Worm (Caenorhabditis elegans): ENCODE results near the gene F56D6.21.
A peak's percentile ranks its signal among the peaks of the same experiment; 100 is the strongest.

The F56D6.21 gene

DNA sequence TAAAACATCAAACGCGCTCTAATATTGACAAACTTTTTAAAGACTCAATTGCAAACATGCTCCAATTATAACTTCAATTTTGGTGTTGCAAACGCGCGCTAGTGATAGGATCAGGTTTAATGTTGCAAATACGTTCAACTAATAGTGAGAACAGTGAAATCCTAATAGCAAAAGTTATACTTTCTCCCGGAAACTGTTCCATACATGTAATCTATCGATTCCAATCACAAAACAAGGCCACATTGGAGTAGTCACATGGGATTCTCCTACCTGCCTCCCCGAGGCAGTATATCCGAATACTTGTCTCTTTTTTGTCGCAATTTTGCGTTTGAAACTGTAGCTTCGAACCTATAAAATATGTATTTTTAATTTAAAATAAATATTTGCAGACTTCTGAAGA lies 34.8 kb upstream of the F56D6.21 start:
- TF ChIP-seq sma-9 (GFP tag; optimal IDR thresholded peaks at IDR 0.05): no peak
- TF ChIP-seq sma-9 (tag; optimal IDR thresholded peaks at IDR 0.05): no peak
- no peak for TF ChIP-seq lin-13 (GFP tag; optimal IDR thresholded peaks at IDR 0.05)
- TF ChIP-seq unc-39 (tag; optimal IDR thresholded peaks at IDR 0.05): no peak
- TF ChIP-seq nhr-237 (tag; optimal IDR thresholded peaks at IDR 0.05): no peak
- TF ChIP-seq fos-1 (tag; optimal IDR thresholded peaks at IDR 0.05): no peak
- TF ChIP-seq egl-27 (tag; optimal IDR thresholded peaks at IDR 0.05): no peak
- no peak for TF ChIP-seq aly-2 (tag; optimal IDR thresholded peaks at IDR 0.05)
- no peak for TF ChIP-seq ceh-82 (tag; optimal IDR thresholded peaks at IDR 0.05)
- no peak for TF ChIP-seq elt-3 (tag; optimal IDR thresholded peaks at IDR 0.05)
- no peak for TF ChIP-seq skn-1 (tag; optimal IDR thresholded peaks at IDR 0.05)
- no peak for TF ChIP-seq peb-1 (tag; optimal IDR thresholded peaks at IDR 0.05)
- TF ChIP-seq ceh-16 (tag; optimal IDR thresholded peaks at IDR 0.05): no peak
- no peak for TF ChIP-seq lin-39 (tag; optimal IDR thresholded peaks at IDR 0.05)
- no peak for TF ChIP-seq nhr-23 (tag; optimal IDR thresholded peaks at IDR 0.05)
- no peak for TF ChIP-seq R02D3.7 (tag; optimal IDR thresholded peaks at IDR 0.05)
- no peak for TF ChIP-seq ztf-1 (GFP tag; conservative IDR thresholded peaks at IDR 0.05)
- no peak for TF ChIP-seq elt-1 (tag; optimal IDR thresholded peaks at IDR 0.05)

DNA sequence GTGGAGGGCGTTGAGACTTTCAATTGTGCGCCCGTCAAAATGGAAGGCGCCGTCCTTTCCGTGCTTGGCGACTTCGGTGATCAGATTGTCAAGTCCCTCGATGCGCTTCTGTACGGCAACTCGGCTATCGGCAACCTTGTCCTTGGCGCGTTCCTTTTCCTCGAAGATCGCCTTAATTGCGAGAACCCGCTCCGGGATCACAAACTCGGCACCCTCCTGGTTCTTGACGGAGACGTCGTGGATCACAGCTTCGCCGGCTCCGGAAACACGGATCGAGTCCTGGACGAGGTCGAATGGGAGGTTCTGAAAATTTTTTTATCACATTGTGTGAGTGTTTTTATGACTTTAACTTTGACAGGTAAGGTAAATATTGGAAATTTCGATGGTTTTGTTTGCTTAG lies 31.5 kb upstream of the F56D6.21 start:
- TF ChIP-seq ztf-1 (GFP tag; conservative IDR thresholded peaks at IDR 0.05): no peak
- no peak for TF ChIP-seq elt-3 (tag; optimal IDR thresholded peaks at IDR 0.05)
- TF ChIP-seq nhr-237 (tag; optimal IDR thresholded peaks at IDR 0.05): no peak
- no peak for TF ChIP-seq ceh-82 (tag; optimal IDR thresholded peaks at IDR 0.05)
- TF ChIP-seq ceh-16 (tag; optimal IDR thresholded peaks at IDR 0.05): no peak
- TF ChIP-seq alr-1 (tag; optimal IDR thresholded peaks at IDR 0.05): no peak
- no peak for TF ChIP-seq zag-1 (tag; optimal IDR thresholded peaks at IDR 0.05)
- TF ChIP-seq snpc-4 (tag; optimal IDR thresholded peaks at IDR 0.05): no peak
- TF ChIP-seq peb-1 (tag; optimal IDR thresholded peaks at IDR 0.05): no peak
- no peak for TF ChIP-seq sma-9 (GFP tag; optimal IDR thresholded peaks at IDR 0.05)
- TF ChIP-seq sma-9 (tag; optimal IDR thresholded peaks at IDR 0.05): no peak
- TF ChIP-seq elt-1 (tag; optimal IDR thresholded peaks at IDR 0.05): no peak
- TF ChIP-seq ama-1 (optimal IDR thresholded peaks at IDR 0.05): no peak
- TF ChIP-seq lin-39 (tag; optimal IDR thresholded peaks at IDR 0.05): no peak
- no peak for TF ChIP-seq unc-39 (tag; optimal IDR thresholded peaks at IDR 0.05)
- TF ChIP-seq nhr-21 (tag; optimal IDR thresholded peaks at IDR 0.05): no peak
- no peak for TF ChIP-seq sma-3 (GFP tag; optimal IDR thresholded peaks at IDR 0.05)

DNA sequence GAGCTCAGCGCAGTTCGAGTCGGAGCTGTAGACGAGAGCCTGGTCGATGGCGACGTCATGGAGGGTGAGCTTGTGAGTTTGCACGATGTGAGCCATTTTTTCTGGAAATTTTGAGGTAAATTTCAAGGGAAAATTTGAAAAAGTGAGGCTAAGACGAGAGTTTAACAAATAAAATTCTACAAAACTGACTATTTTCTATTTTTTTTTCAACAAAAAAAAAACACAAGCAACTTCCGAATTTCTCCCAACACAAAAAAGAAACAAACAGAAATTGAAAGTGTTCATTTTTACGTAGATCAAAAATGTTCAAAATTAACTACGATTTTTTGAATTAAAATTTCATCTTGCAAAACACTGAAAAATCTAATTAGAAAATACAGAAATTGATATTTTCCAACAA lies 31.0 kb upstream of the F56D6.21 start, which contains the start of gene F37C4.5:
F37C4.5 (minus strand) TSS at position 101 of the 400 bp plus-strand sequence.
- TF ChIP-seq lsy-2 (tag; optimal IDR thresholded peaks at IDR 0.05) (no peak), ceh-16 (tag; optimal IDR thresholded peaks at IDR 0.05) (no peak), skn-1 (tag; optimal IDR thresholded peaks at IDR 0.05) (no peak), snpc-4 (tag; optimal IDR thresholded peaks at IDR 0.05) (no peak), nhr-77 (tag; optimal IDR thresholded peaks at IDR 0.05) (no peak), ama-1 (optimal IDR thresholded peaks at IDR 0.05) (no peak), mab-5 (tag; optimal IDR thresholded peaks at IDR 0.05) (no peak), mdl-1 (tag; optimal IDR thresholded peaks at IDR 0.05) (no peak), nhr-10 (tag; optimal IDR thresholded peaks at IDR 0.05) (no peak), aly-2 (tag; optimal IDR thresholded peaks at IDR 0.05) (no peak), elt-3 (tag; optimal IDR thresholded peaks at IDR 0.05) (no peak), sem-4 (tag; optimal IDR thresholded peaks at IDR 0.05) (no peak), nhr-237 (tag; optimal IDR thresholded peaks at IDR 0.05) (no peak), mbf-1 (tag; optimal IDR thresholded peaks at IDR 0.05) (no peak), nhr-23 (tag; optimal IDR thresholded peaks at IDR 0.05) (no peak), ztf-4 (tag; optimal IDR thresholded peaks at IDR 0.05) (no peak), unc-62 (GFP tag; optimal IDR thresholded peaks at IDR 0.05) (no peak)

DNA sequence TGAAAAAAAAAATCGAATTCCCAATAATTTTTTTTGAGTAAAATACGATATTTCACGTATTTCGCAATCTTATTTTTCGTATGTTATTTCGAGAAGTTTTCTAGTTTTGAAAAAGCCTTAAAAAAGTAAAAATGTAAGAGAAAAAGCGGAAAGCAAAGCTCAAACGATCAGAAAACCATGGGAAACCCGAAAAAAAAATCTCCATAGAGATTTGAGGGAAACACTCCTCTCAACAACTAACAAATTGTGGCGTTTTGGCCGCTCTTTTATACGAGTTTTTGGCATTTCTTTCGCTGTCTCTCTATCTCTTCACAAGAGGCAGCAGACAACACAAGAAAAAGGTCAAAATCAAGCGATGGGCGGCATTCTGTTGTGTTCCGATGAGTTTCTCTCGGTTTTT lies 30.3 kb upstream of the F56D6.21 start:
- TF ChIP-seq lin-11 (tag; optimal IDR thresholded peaks at IDR 0.05) (no peak), skn-1 (tag; optimal IDR thresholded peaks at IDR 0.05) (no peak), aly-2 (tag; optimal IDR thresholded peaks at IDR 0.05) (no peak), crh-2 (tag; optimal IDR thresholded peaks at IDR 0.05) (peak; percentile 40), peb-1 (tag; optimal IDR thresholded peaks at IDR 0.05) (no peak), nhr-129 (tag; optimal IDR thresholded peaks at IDR 0.05) (peak; percentile 45), dmd-4 (tag; optimal IDR thresholded peaks at IDR 0.05) (no peak), C34F6.9 (tag; optimal IDR thresholded peaks at IDR 0.05) (peak; percentile 41), lin-39 (tag; optimal IDR thresholded peaks at IDR 0.05) (no peak), ztf-4 (tag; optimal IDR thresholded peaks at IDR 0.05) (no peak), sma-9 (GFP tag; optimal IDR thresholded peaks at IDR 0.05) (peak; percentile 26), sma-9 (tag; optimal IDR thresholded peaks at IDR 0.05) (no peak), nhr-25 (tag; optimal IDR thresholded peaks at IDR 0.05) (peak; percentile 19), F13H6.1 (tag; optimal IDR thresholded peaks at IDR 0.05) (peak; percentile 10), zag-1 (tag; optimal IDR thresholded peaks at IDR 0.05) (no peak), snpc-4 (tag; optimal IDR thresholded peaks at IDR 0.05) (no peak), elt-1 (tag; optimal IDR thresholded peaks at IDR 0.05) (no peak), unc-39 (tag; optimal IDR thresholded peaks at IDR 0.05) (no peak), mbf-1 (tag; optimal IDR thresholded peaks at IDR 0.05) (no peak), egl-27 (tag; optimal IDR thresholded peaks at IDR 0.05) (no peak), nhr-6 (tag; optimal IDR thresholded peaks at IDR 0.05) (no peak), alr-1 (tag; optimal IDR thresholded peaks at IDR 0.05) (no peak), nhr-77 (tag; optimal IDR thresholded peaks at IDR 0.05) (no peak), blmp-1 (tag; optimal IDR thresholded peaks at IDR 0.05; ENCODE audit: insufficient read depth) (no peak), ztf-1 (GFP tag; conservative IDR thresholded peaks at IDR 0.05) (no peak), elt-3 (tag; optimal IDR thresholded peaks at IDR 0.05) (no peak), R02D3.7 (tag; optimal IDR thresholded peaks at IDR 0.05) (no peak), mab-5 (tag; optimal IDR thresholded peaks at IDR 0.05) (no peak), unc-55 (GFP tag; optimal IDR thresholded peaks at IDR 0.05) (peak; percentile 28), fos-1 (tag; optimal IDR thresholded peaks at IDR 0.05) (peak; percentile 65), nhr-11 (tag; optimal IDR thresholded peaks at IDR 0.05) (no peak), lin-13 (GFP tag; optimal IDR thresholded peaks at IDR 0.05) (no peak), nhr-21 (tag; optimal IDR thresholded peaks at IDR 0.05) (no peak)

Data from whole organism, L2 larva.